Worm (Caenorhabditis elegans) whole organism, L1 larva: ENCODE data around the gene ZK1236.5.
A peak's percentile ranks its signal among the peaks of the same experiment; 100 is the strongest.

Experiments used
- C04F5.9 ChIP-seq: sonication (generic microtip); optimal IDR thresholded peaks from 2 replicates; lab custom pipeline; 2016; ENCODE audit warnings: missing genetic modification characterization, missing compliant biosample characterization
- C34B4.2 ChIP-seq: sonication (generic microtip); optimal IDR thresholded peaks from 2 replicates; lab custom pipeline; 2017; ENCODE audit warnings: mild to moderate bottlenecking, missing genetic modification characterization, missing compliant biosample characterization
- Y116A8C.19 ChIP-seq: sonication (generic microtip); optimal IDR thresholded peaks from 2 replicates; lab custom pipeline; 2016; ENCODE audit warnings: missing compliant biosample characterization, missing genetic modification characterization, borderline replicate concordance
- aha-1 ChIP-seq: fragments of 150-350 bp; optimal IDR thresholded peaks from 2 replicates; lab custom pipeline; 2014; ENCODE audit warnings: missing biosample characterization, missing genetic modification characterization
- aly-2 ChIP-seq: fragments of 150-350 bp; optimal IDR thresholded peaks from 2 replicates; lab custom pipeline; 2014; ENCODE audit warnings: missing biosample characterization, missing genetic modification characterization
- blmp-1 ChIP-seq: fragments of 150-350 bp; optimal IDR thresholded peaks from 2 replicates; lab custom pipeline; 2014; ENCODE audit warnings: missing biosample characterization, missing genetic modification characterization
- ceh-63 ChIP-seq: fragments of 200-800 bp; sonication (Bioruptor generic); optimal IDR thresholded peaks from 2 replicates; lab custom pipeline; 2018; ENCODE audit warnings: mild to moderate bottlenecking, missing genetic modification characterization, missing compliant biosample characterization
- ceh-88 ChIP-seq: fragments of 200-800 bp; sonication (Bioruptor generic); IDR thresholded peaks from 2 replicates; pipeline ENCODE4 v1.3.6; 2022; ENCODE audit warnings: missing genetic modification characterization, missing compliant biosample characterization
- ces-1 ChIP-seq: fragments of 150-350 bp; optimal IDR thresholded peaks from 2 replicates; lab custom pipeline; 2014; ENCODE audit warnings: missing biosample characterization, missing genetic modification reagents, missing genetic modification characterization
- dpl-1 ChIP-seq, 3 experiments: fragments of 150-350 bp in 2 of 3; sonication (generic microtip) in 1 of 3; optimal IDR thresholded peaks; 2 replicates each; lab custom pipeline; 2014 to 2017; ENCODE audit warnings: missing biosample characterization in 3 of 3, missing genetic modification characterization in 3 of 3, missing genetic modification reagents in 3 of 3
- dsc-1 ChIP-seq: sonication (generic microtip); optimal IDR thresholded peaks from 2 replicates; lab custom pipeline; 2016; ENCODE audit warnings: mild to moderate bottlenecking, missing genetic modification characterization, missing compliant biosample characterization
- efl-3 ChIP-seq: fragments of 200-800 bp; sonication (Bioruptor generic); optimal IDR thresholded peaks from 2 replicates; lab custom pipeline; 2018; ENCODE audit warnings: mild to moderate bottlenecking, missing genetic modification characterization, missing compliant biosample characterization
- ets-5 ChIP-seq: fragments of 200-800 bp; sonication (Bioruptor generic); IDR thresholded peaks from 2 replicates; pipeline ENCODE4 v1.3.6; 2022; ENCODE audit warnings: missing genetic modification characterization, missing compliant biosample characterization
- fkh-10 ChIP-seq: sonication (generic microtip); optimal IDR thresholded peaks from 2 replicates; lab custom pipeline; 2017; ENCODE audit warnings: missing biosample characterization, missing genetic modification reagents, missing genetic modification characterization
- fkh-4 ChIP-seq: sonication (generic microtip); optimal IDR thresholded peaks from 2 replicates; lab custom pipeline; 2016; ENCODE audit warnings: missing compliant biosample characterization, missing genetic modification characterization, borderline replicate concordance
- fkh-8 ChIP-seq: sonication (generic microtip); optimal IDR thresholded peaks from 2 replicates; lab custom pipeline; 2016; ENCODE audit warnings: mild to moderate bottlenecking, missing genetic modification characterization, missing compliant biosample characterization
- grh-1 ChIP-seq: fragments of 200-800 bp; sonication (Bioruptor generic); IDR thresholded peaks from 2 replicates; pipeline ENCODE4 v1.3.6; 2022; ENCODE audit warnings: missing genetic modification reagents, missing genetic modification characterization, missing compliant biosample characterization
- hlh-17 ChIP-seq: fragments of 200-800 bp; sonication (Bioruptor generic); optimal IDR thresholded peaks from 2 replicates; lab custom pipeline; 2018; ENCODE audit warnings: missing genetic modification characterization, mild to moderate bottlenecking, missing compliant biosample characterization, moderate library complexity, borderline replicate concordance
- hpl-2 ChIP-seq: fragments of 150-350 bp; optimal IDR thresholded peaks from 2 replicates; lab custom pipeline; 2014; ENCODE audit warnings: missing biosample characterization, missing genetic modification reagents, missing genetic modification characterization
- irx-1 ChIP-seq: sonication (generic microtip); optimal IDR thresholded peaks from 2 replicates; lab custom pipeline; 2016; ENCODE audit warnings: missing genetic modification characterization, missing compliant biosample characterization
- lin-13 ChIP-seq: fragments of 150-350 bp; optimal IDR thresholded peaks from 2 replicates; lab custom pipeline; 2014; ENCODE audit warnings: missing biosample characterization, missing genetic modification reagents, missing genetic modification characterization
- lin-15B ChIP-seq: fragments of 150-350 bp; sonication (generic microtip); optimal IDR thresholded peaks from 3 replicates; lab custom pipeline; 2014; ENCODE audit warnings: missing biosample characterization, missing genetic modification characterization
- lin-39 ChIP-seq: fragments of 150-350 bp; optimal IDR thresholded peaks from 2 replicates; lab custom pipeline; 2014; ENCODE audit warnings: missing biosample characterization, missing genetic modification reagents, missing genetic modification characterization
- lir-3 ChIP-seq: sonication (generic microtip); optimal IDR thresholded peaks from 2 replicates; lab custom pipeline; 2016; ENCODE audit warnings: mild to moderate bottlenecking, missing genetic modification characterization, moderate library complexity, missing compliant biosample characterization; ENCODE audit not compliant: poor library complexity
- lsy-2 ChIP-seq, 2 experiments: fragments of 150-350 bp; optimal IDR thresholded peaks; 2 replicates each; lab custom pipeline; 2014; ENCODE audit warnings: missing biosample characterization in 2 of 2, missing genetic modification characterization in 2 of 2
- mab-9 ChIP-seq: fragments of 200-800 bp; sonication (Bioruptor generic); IDR thresholded peaks from 2 replicates; pipeline ENCODE4 v1.3.6; 2022; ENCODE audit warnings: missing genetic modification reagents, missing genetic modification characterization, missing compliant biosample characterization
- mdl-1 ChIP-seq, 2 experiments: fragments of 150-350 bp; optimal IDR thresholded peaks; 2 replicates each; lab custom pipeline; 2014 to 2017; ENCODE audit warnings: missing biosample characterization in 2 of 2, missing genetic modification characterization in 2 of 2, inconsistent platforms in 1 of 2
- mef-2 ChIP-seq: fragments of 150-350 bp; optimal IDR thresholded peaks from 2 replicates; lab custom pipeline; 2014; ENCODE audit warnings: missing biosample characterization, missing genetic modification characterization
- mep-1 ChIP-seq: fragments of 150-350 bp; optimal IDR thresholded peaks from 2 replicates; lab custom pipeline; 2014; ENCODE audit warnings: missing biosample characterization, missing genetic modification characterization
- nhr-11 ChIP-seq: fragments of 150-350 bp; optimal IDR thresholded peaks from 2 replicates; lab custom pipeline; 2014; ENCODE audit warnings: missing biosample characterization, missing genetic modification characterization
- nhr-237 ChIP-seq: fragments of 150-350 bp; optimal IDR thresholded peaks from 2 replicates; lab custom pipeline; 2014; ENCODE audit warnings: missing biosample characterization, missing genetic modification characterization
- nhr-28 ChIP-seq: fragments of 150-350 bp; optimal IDR thresholded peaks from 2 replicates; lab custom pipeline; 2014; ENCODE audit warnings: missing biosample characterization, missing genetic modification characterization
- nhr-76 ChIP-seq: sonication (generic microtip); optimal IDR thresholded peaks from 2 replicates; lab custom pipeline; 2017; ENCODE audit warnings: missing biosample characterization, missing genetic modification characterization
- nhr-77 ChIP-seq: fragments of 150-350 bp; optimal IDR thresholded peaks from 2 replicates; lab custom pipeline; 2014; ENCODE audit warnings: missing biosample characterization, missing genetic modification characterization
- nhr-85 ChIP-seq: sonication (generic microtip); peaks from one replicate; lab custom pipeline; 2016; ENCODE audit warnings: missing genetic modification characterization, inconsistent platforms, missing compliant biosample characterization
- pag-3 ChIP-seq: sonication (generic microtip); optimal IDR thresholded peaks from 2 replicates; lab custom pipeline; 2017; ENCODE audit warnings: missing genetic modification characterization, mild to moderate bottlenecking, missing compliant biosample characterization, antibody characterized with exemption, borderline replicate concordance; ENCODE audit not compliant: insufficient read depth
- pax-3 ChIP-seq: fragments of 200-800 bp; sonication (Bioruptor generic); optimal IDR thresholded peaks from 2 replicates; lab custom pipeline; 2018; ENCODE audit warnings: mild to moderate bottlenecking, missing genetic modification characterization, moderate library complexity, missing compliant biosample characterization
- pqm-1 ChIP-seq: sonication (generic microtip); optimal IDR thresholded peaks from 3 replicates; lab custom pipeline; 2017; ENCODE audit warnings: missing biosample characterization, missing genetic modification characterization
- skn-1 ChIP-seq: fragments of 150-350 bp; optimal IDR thresholded peaks from 2 replicates; lab custom pipeline; 2014; ENCODE audit warnings: missing biosample characterization, missing genetic modification characterization
- snu-23 ChIP-seq: sonication (generic microtip); optimal IDR thresholded peaks from 2 replicates; lab custom pipeline; 2016; ENCODE audit warnings: missing genetic modification characterization, missing compliant biosample characterization
- sox-4 ChIP-seq: sonication (generic microtip); optimal IDR thresholded peaks from 2 replicates; lab custom pipeline; 2016; ENCODE audit warnings: missing genetic modification characterization, missing compliant biosample characterization
- sup-37 ChIP-seq: fragments of 200-800 bp; sonication (Bioruptor generic); optimal IDR thresholded peaks from 2 replicates; lab custom pipeline; 2018; ENCODE audit warnings: mild to moderate bottlenecking, missing genetic modification characterization, missing compliant biosample characterization
- unc-130 ChIP-seq: fragments of 150-350 bp; optimal IDR thresholded peaks from 2 replicates; lab custom pipeline; 2017; ENCODE audit warnings: missing biosample characterization, missing genetic modification characterization, inconsistent platforms
- unc-86 ChIP-seq: sonication (generic microtip); optimal IDR thresholded peaks from 2 replicates; lab custom pipeline; 2016; ENCODE audit warnings: missing genetic modification characterization, missing compliant biosample characterization
- unc-98 ChIP-seq: fragments of 200-800 bp; sonication (Bioruptor generic); IDR thresholded peaks from 2 replicates; pipeline ENCODE4 v1.3.6; 2022; ENCODE audit warnings: missing genetic modification characterization, missing compliant biosample characterization
- vab-15 ChIP-seq: sonication (generic microtip); optimal IDR thresholded peaks from 2 replicates; lab custom pipeline; 2017; ENCODE audit warnings: missing genotype, mild to moderate bottlenecking, missing genetic modification characterization, missing compliant biosample characterization
- zip-4 ChIP-seq: fragments of 200-800 bp; sonication (Bioruptor generic); optimal IDR thresholded peaks from 2 replicates; lab custom pipeline; 2018; ENCODE audit warnings: mild to moderate bottlenecking, missing genetic modification characterization, moderate library complexity, missing compliant biosample characterization
- ztf-11 ChIP-seq, 2 experiments: sonication (generic microtip); optimal IDR thresholded peaks; 2 replicates each; lab custom pipeline; 2016 to 2017; ENCODE audit warnings: missing genetic modification characterization in 2 of 2, missing biosample characterization in 1 of 2, missing compliant biosample characterization in 1 of 2
- ztf-4 ChIP-seq: fragments of 150-350 bp; optimal IDR thresholded peaks from 2 replicates; lab custom pipeline; 2014; ENCODE audit warnings: missing biosample characterization, missing genetic modification characterization

Gene ZK1236.5

ce11 chrIII:8417192-8417967 is 14.6 kb downstream of the ZK1236.5 start (continued):
- TF ChIP-seq fkh-8 (peak; percentile 92), hpl-2 (GFP tag; lab: Kevin White, UChicago) (peak; percentile 68), efl-3 (GFP tag; lab: Kevin White, UChicago) (no peak), nhr-237 (tag; lab: Kevin White, UChicago) (peak; percentile 88), vab-15 (tag; lab: Kevin White, UChicago) (peak; percentile 51), aha-1 (tag; lab: Kevin White, UChicago) (peak; percentile 75), lsy-2 (tag; optimal IDR thresholded peaks at IDR 0.05; lab: Kevin White, UChicago) (peak; percentile 98 to 99), C04F5.9 (tag; lab: Kevin White, UChicago) (peak; percentile 73), unc-98 (GFP tag; lab: Robert Waterston, UW) (0 out of 2 replicates have a peak, but pooled peaks have one; percentile 16), aly-2 (tag; lab: Kevin White, UChicago) (no peak), ztf-4 (tag; lab: Kevin White, UChicago) (peak; percentile 97), mab-9 (GFP tag; lab: Robert Waterston, UW) (no peak; the same call in none of the 2 replicates), sup-37 (GFP tag; lab: Kevin White, UChicago) (peak; percentile 80), fkh-10 (GFP tag; lab: Kevin White, UChicago) (peak; percentile 89), nhr-85 (peak; percentile 95), sox-4 (tag; lab: Kevin White, UChicago) (peak; percentile 37), ceh-63 (GFP tag; lab: Kevin White, UChicago) (peak; percentile 49), ceh-88 (GFP tag; lab: Robert Waterston, UW) (peak; percentile 65), Y116A8C.19 (tag; lab: Kevin White, UChicago) (peak; percentile 47), nhr-11 (tag; lab: Kevin White, UChicago) (peak; percentile 82), nhr-28 (tag; lab: Kevin White, UChicago) (no peak), hlh-17 (GFP tag; lab: Kevin White, UChicago) (no peak), lin-13 (GFP tag; lab: Kevin White, UChicago) (peak; percentile 92), snu-23 (GFP tag; lab: Kevin White, UChicago) (peak; percentile 97), grh-1 (GFP tag; lab: Robert Waterston, UW) (peak; percentile 75), nhr-77 (peak; percentile 89), ces-1 (GFP tag; lab: Kevin White, UChicago) (no peak), mdl-1 (tag; optimal IDR thresholded peaks at IDR 0.05; lab: Kevin White, UChicago) (peak; percentile 41 to 89), zip-4 (peak; percentile 81), irx-1 (tag; lab: Kevin White, UChicago) (peak; percentile 93), ztf-11 (tag; optimal IDR thresholded peaks at IDR 0.05; lab: Kevin White, UChicago) (peak in 1 of 2 experiments; percentile 84), ets-5 (no peak), C34B4.2 (peak; percentile 8), pqm-1 (tag; lab: Kevin White, UChicago) (no peak), unc-86 (tag; lab: Kevin White, UChicago) (peak; percentile 96), lin-15B (tag; lab: Kevin White, UChicago) (peak; percentile 65), skn-1 (tag; lab: Kevin White, UChicago) (peak; percentile 83), mep-1 (peak; percentile 93)

ce11 chrIII:8416871-8417191 is 15.2 kb downstream of the ZK1236.5 start:
- TF ChIP-seq snu-23 (GFP tag; lab: Kevin White, UChicago) (no peak), pax-3 (no peak), dpl-1 (GFP tag; optimal IDR thresholded peaks at IDR 0.05; lab: Kevin White, UChicago) (no peak), irx-1 (tag; lab: Kevin White, UChicago) (no peak), pag-3 (tag; lab: Kevin White, UChicago) (no peak), mep-1 (peak; percentile 8), nhr-76 (tag; lab: Kevin White, UChicago) (no peak), lir-3 (tag; lab: Kevin White, UChicago) (no peak), ceh-63 (GFP tag; lab: Kevin White, UChicago) (no peak), ces-1 (GFP tag; lab: Kevin White, UChicago) (peak; percentile 92), mef-2 (tag; lab: Kevin White, UChicago) (no peak), pqm-1 (tag; lab: Kevin White, UChicago) (no peak), fkh-4 (tag; lab: Kevin White, UChicago) (no peak), unc-130 (tag; lab: Kevin White, UChicago) (no peak), blmp-1 (peak; percentile 84), dsc-1 (tag; lab: Kevin White, UChicago) (no peak), lin-39 (tag; lab: Kevin White, UChicago) (no peak)
- TF ChIP-seq, all 84 proteins: peak for 3
